ENCODE assay signal across 1 fruit fly cellular context in the genomic region with DNA sequence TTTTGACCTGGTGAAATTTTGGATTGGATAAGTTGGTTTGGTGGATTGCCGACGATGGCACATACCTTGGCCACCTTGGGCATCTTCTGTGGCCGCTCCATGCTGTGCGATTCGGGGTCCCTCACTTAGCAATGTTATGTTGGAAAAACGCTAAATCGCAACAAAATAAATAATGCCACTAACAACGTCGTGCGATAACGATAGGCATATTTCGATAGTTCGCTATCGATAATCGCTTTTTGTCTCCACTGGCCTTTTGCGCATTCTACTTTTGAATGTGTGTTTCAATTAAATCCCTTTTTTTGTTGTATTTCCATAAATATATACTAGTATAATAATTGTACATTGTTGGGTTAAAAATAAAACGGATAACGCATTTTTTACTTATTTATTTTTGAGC.
TF ChIP-seq lines count a peak whose summit lies in the region.

TSS of gene crn (minus strand) at position 221 of the 400 bp plus-strand sequence.

TF ChIP-seq in whole organism, embryonic, 481 proteins besides CTCF, POLR2A, EP300 and RAD21 (continued from another document):
- TF ChIP-seq CG14860 (GFP tag; IDR thresholded peaks at IDR 0.05; lab: Robert Waterston, UW; ENCODE audit: partially characterized antibody) (peak; percentile 73), ewg (GFP tag; optimal IDR thresholded peaks at IDR 0.05; lab: Kevin White, UChicago) (no peak), PHDP (tag; optimal IDR thresholded peaks at IDR 0.05; lab: Kevin White, UChicago) (no peak), CG6791 (GFP tag; IDR thresholded peaks at IDR 0.05; lab: Robert Waterston, UW; ENCODE audit: partially characterized antibody) (peak; percentile 63; the same call in 1 of the 3 replicates), CG3281 (GFP tag; optimal IDR thresholded peaks at IDR 0.05; lab: Kevin White, UChicago) (no peak), CG32532 (GFP tag; IDR thresholded peaks at IDR 0.05; lab: Robert Waterston, UW) (no peak), Six4 (GFP tag; optimal IDR thresholded peaks at IDR 0.05; lab: Kevin White, UChicago) (no peak), CG3995 (GFP tag; optimal IDR thresholded peaks at IDR 0.05; lab: Kevin White, UChicago) (peak; percentile 10), CG7357 (GFP tag; IDR thresholded peaks at IDR 0.05; lab: Robert Waterston, UW) (peak; percentile 83), amos (GFP tag; IDR thresholded peaks at IDR 0.05; lab: Robert Waterston, UW; ENCODE audit: partially characterized antibody) (peak; percentile 62; the same call in 1 of the 2 replicates), twi (tag; optimal IDR thresholded peaks at IDR 0.05; lab: Kevin White, UChicago) (no peak), MESR4 (GFP tag; optimal IDR thresholded peaks at IDR 0.05; lab: Kevin White, UChicago) (peak; percentile 47), lov (optimal IDR thresholded peaks at IDR 0.05; lab: Kevin White, UChicago) (no peak), lov (GFP tag; IDR thresholded peaks at IDR 0.05; lab: Robert Waterston, UW) (no peak), CG9797 (GFP tag; optimal IDR thresholded peaks at IDR 0.05; lab: Kevin White, UChicago) (no peak), CrebB (tag; optimal IDR thresholded peaks at IDR 0.05; lab: Kevin White, UChicago) (no peak), CG30431 (GFP tag; optimal IDR thresholded peaks at IDR 0.05; lab: Kevin White, UChicago) (no peak), grn (GFP tag; optimal IDR thresholded peaks at IDR 0.05; lab: Kevin White, UChicago) (no peak), Ets65A (GFP tag; lab: Kevin White, UChicago) (no peak), sqz (GFP tag; optimal IDR thresholded peaks at IDR 0.05; lab: Kevin White, UChicago) (no peak), CG8765 (GFP tag; IDR thresholded peaks at IDR 0.05; lab: Robert Waterston, UW) (no peak), scrt (GFP tag; optimal IDR thresholded peaks at IDR 0.05; lab: Kevin White, UChicago) (no peak), zf30C (GFP tag; optimal IDR thresholded peaks at IDR 0.05; lab: Kevin White, UChicago) (no peak), Kr (GFP tag; optimal IDR thresholded peaks at IDR 0.05; lab: Kevin White, UChicago) (no peak), bowl (GFP tag; IDR thresholded peaks at IDR 0.05; lab: Robert Waterston, UW) (no peak), CG6272 (GFP tag; IDR thresholded peaks at IDR 0.05; lab: Robert Waterston, UW) (no peak), eyg (GFP tag; optimal IDR thresholded peaks at IDR 0.05; lab: Kevin White, UChicago) (no peak), CG1832 (GFP tag; optimal IDR thresholded peaks at IDR 0.05; lab: Kevin White, UChicago) (no peak), gsb (GFP tag; IDR thresholded peaks at IDR 0.05; lab: Robert Waterston, UW) (no peak), Mes4 (GFP tag; optimal IDR thresholded peaks at IDR 0.05; lab: Kevin White, UChicago) (no peak), CG14710 (tag; optimal IDR thresholded peaks at IDR 0.05; lab: Kevin White, UChicago) (peak; percentile 6), usp (GFP tag; optimal IDR thresholded peaks at IDR 0.05; lab: Kevin White, UChicago) (no peak), bbx (GFP tag; IDR thresholded peaks at IDR 0.05; lab: Robert Waterston, UW; ENCODE audit: partially characterized antibody) (peak; percentile 68), Fer1 (GFP tag; optimal IDR thresholded peaks at IDR 0.05; lab: Kevin White, UChicago) (no peak), sna (GFP tag; IDR thresholded peaks at IDR 0.05; lab: Robert Waterston, UW; ENCODE audit: partially characterized antibody) (0 out of 2 replicates have a peak, but pooled peaks have one; percentile 61), kay (GFP tag; optimal IDR thresholded peaks at IDR 0.05; lab: Kevin White, UChicago) (no peak), CG11398 (GFP tag; optimal IDR thresholded peaks at IDR 0.05; lab: Kevin White, UChicago) (no peak), Dek (tag; optimal IDR thresholded peaks at IDR 0.05; lab: Kevin White, UChicago) (no peak), lab (GFP tag; optimal IDR thresholded peaks at IDR 0.05; lab: Kevin White, UChicago) (no peak), C15 (GFP tag; IDR thresholded peaks at IDR 0.05; lab: Robert Waterston, UW) (no peak), gsb-n (tag; optimal IDR thresholded peaks at IDR 0.05; lab: Kevin White, UChicago) (no peak), Bgb (GFP tag; IDR thresholded peaks at IDR 0.05; lab: Robert Waterston, UW; ENCODE audit: partially characterized antibody) (peak; percentile 58), CG3838 (GFP tag; optimal IDR thresholded peaks at IDR 0.05; lab: Kevin White, UChicago) (no peak), CG7928 (GFP tag; optimal IDR thresholded peaks at IDR 0.05; lab: Kevin White, UChicago) (no peak), CG9817 (tag; optimal IDR thresholded peaks at IDR 0.05; lab: Kevin White, UChicago) (no peak), CG10462 (GFP tag; optimal IDR thresholded peaks at IDR 0.05; lab: Kevin White, UChicago) (no peak), zfh2 (GFP tag; optimal IDR thresholded peaks at IDR 0.05; lab: Kevin White, UChicago) (no peak), hth (optimal IDR thresholded peaks at IDR 0.05; lab: Kevin White, UChicago) (no peak), wdn (GFP tag; IDR thresholded peaks at IDR 0.05; lab: Robert Waterston, UW) (no peak), H2.0 (GFP tag; IDR thresholded peaks at IDR 0.05; lab: Robert Waterston, UW) (no peak), CG11504 (tag; optimal IDR thresholded peaks at IDR 0.05; lab: Kevin White, UChicago) (no peak), CG15696 (tag; optimal IDR thresholded peaks at IDR 0.05; lab: Kevin White, UChicago) (no peak), dysf (GFP tag; IDR thresholded peaks at IDR 0.05; lab: Robert Waterston, UW) (no peak), CG10321 (GFP tag; IDR thresholded peaks at IDR 0.05; lab: Robert Waterston, UW) (no peak), Eip74EF (GFP tag; optimal IDR thresholded peaks at IDR 0.05; lab: Kevin White, UChicago) (no peak), CG15601 (tag; optimal IDR thresholded peaks at IDR 0.05; lab: Kevin White, UChicago) (no peak), ttk (GFP tag; IDR thresholded peaks at IDR 0.05; lab: Robert Waterston, UW) (no peak), pnt (GFP tag; optimal IDR thresholded peaks at IDR 0.05; lab: Kevin White, UChicago) (no peak), CG11093 (GFP tag; IDR thresholded peaks at IDR 0.05; lab: Robert Waterston, UW) (no peak), CG6689 (GFP tag; IDR thresholded peaks at IDR 0.05; lab: Robert Waterston, UW) (no peak), sens (GFP tag; lab: Kevin White, UChicago) (no peak), CG6854 (GFP tag; optimal IDR thresholded peaks at IDR 0.05; lab: Kevin White, UChicago) (no peak), CG11560 (tag; IDR thresholded peaks at IDR 0.05; lab: Robert Waterston, UW) (no peak), ara (GFP tag; IDR thresholded peaks at IDR 0.05; lab: Robert Waterston, UW) (no peak), knrl (GFP tag; IDR thresholded peaks at IDR 0.05; lab: Robert Waterston, UW; ENCODE audit: partially characterized antibody) (peak; percentile 46; the same call in 1 of the 3 replicates), dan (GFP tag; IDR thresholded peaks at IDR 0.05; lab: Robert Waterston, UW) (no peak), wor (GFP tag; IDR thresholded peaks at IDR 0.05; lab: Robert Waterston, UW) (no peak), Med (GFP tag; lab: Kevin White, UChicago) (peak; percentile 17), Ravus (GFP tag; IDR thresholded peaks at IDR 0.05; lab: Robert Waterston, UW) (no peak), ranshi (GFP tag; IDR thresholded peaks at IDR 0.05; lab: Robert Waterston, UW) (no peak), hbn (GFP tag; IDR thresholded peaks at IDR 0.05; lab: Robert Waterston, UW; ENCODE audit: partially characterized antibody) (peak; percentile 49; the same call in 1 of the 2 replicates), CG16863 (GFP tag; optimal IDR thresholded peaks at IDR 0.05; lab: Kevin White, UChicago) (no peak), Sry-δ (GFP tag; optimal IDR thresholded peaks at IDR 0.05; lab: Kevin White, UChicago) (peak; percentile 28), MTF-1 (GFP tag; optimal IDR thresholded peaks at IDR 0.05; lab: Kevin White, UChicago; ENCODE audit: borderline replicate concordance) (no peak), ken (GFP tag; IDR thresholded peaks at IDR 0.05; lab: Robert Waterston, UW) (no peak), CG10147 (GFP tag; optimal IDR thresholded peaks at IDR 0.05; lab: Kevin White, UChicago) (no peak), E2f2 (GFP tag; IDR thresholded peaks at IDR 0.05; lab: Robert Waterston, UW) (peak; percentile 34; the same call in 1 of the 2 replicates), fu2 (GFP tag; optimal IDR thresholded peaks at IDR 0.05; lab: Kevin White, UChicago) (no peak), CG31224 (GFP tag; IDR thresholded peaks at IDR 0.05; lab: Robert Waterston, UW) (no peak), Deaf1 (tag; optimal IDR thresholded peaks at IDR 0.05; lab: Kevin White, UChicago) (no peak), NC2β (GFP tag; optimal IDR thresholded peaks at IDR 0.05; lab: Kevin White, UChicago) (no peak), CG8290 (GFP tag; optimal IDR thresholded peaks at IDR 0.05; lab: Kevin White, UChicago) (no peak), CG8290 (tag; optimal IDR thresholded peaks at IDR 0.05; lab: Kevin White, UChicago) (no peak), ap (GFP tag; IDR thresholded peaks at IDR 0.05; lab: Robert Waterston, UW) (no peak), CG17186 (GFP tag; optimal IDR thresholded peaks at IDR 0.05; lab: Kevin White, UChicago) (peak; percentile 22), Gsc (GFP tag; IDR thresholded peaks at IDR 0.05; lab: Robert Waterston, UW) (no peak), CG8089 (GFP tag; optimal IDR thresholded peaks at IDR 0.05; lab: Kevin White, UChicago) (no peak), CG11695 (GFP tag; IDR thresholded peaks at IDR 0.05; lab: Robert Waterston, UW) (no peak), CG17359 (tag; optimal IDR thresholded peaks at IDR 0.05; lab: Kevin White, UChicago) (no peak), unc-4 (GFP tag; IDR thresholded peaks at IDR 0.05; lab: Robert Waterston, UW; ENCODE audit: partially characterized antibody) (peak; percentile 53; the same call in 1 of the 2 replicates), CG18619 (GFP tag; optimal IDR thresholded peaks at IDR 0.05; lab: Kevin White, UChicago) (no peak), zfh1 (GFP tag; IDR thresholded peaks at IDR 0.05; lab: Robert Waterston, UW) (no peak), Dp (GFP tag; optimal IDR thresholded peaks at IDR 0.05; lab: Kevin White, UChicago) (peak; percentile 28), ato (GFP tag; IDR thresholded peaks at IDR 0.05; lab: Robert Waterston, UW; ENCODE audit: partially characterized antibody) (peak; percentile 74), ftz-f1 (GFP tag; optimal IDR thresholded peaks at IDR 0.05; lab: Kevin White, UChicago) (no peak), CG6765 (GFP tag; optimal IDR thresholded peaks at IDR 0.05; lab: Kevin White, UChicago) (no peak), Poxn (GFP tag; IDR thresholded peaks at IDR 0.05; lab: Robert Waterston, UW) (no peak), CG16815 (GFP tag; optimal IDR thresholded peaks at IDR 0.05; lab: Kevin White, UChicago) (no peak), Ets97D (GFP tag; optimal IDR thresholded peaks at IDR 0.05; lab: Kevin White, UChicago) (no peak), danr (GFP tag; IDR thresholded peaks at IDR 0.05; lab: Robert Waterston, UW) (no peak), CG4617 (GFP tag; optimal IDR thresholded peaks at IDR 0.05; lab: Kevin White, UChicago; ENCODE audit: borderline replicate concordance) (peak; percentile 44), kah (GFP tag; optimal IDR thresholded peaks at IDR 0.05; lab: Kevin White, UChicago) (no peak), HLH54F (GFP tag; optimal IDR thresholded peaks at IDR 0.05; lab: Kevin White, UChicago) (no peak), CG6254 (GFP tag; optimal IDR thresholded peaks at IDR 0.05; lab: Kevin White, UChicago) (no peak), trem (tag; optimal IDR thresholded peaks at IDR 0.05; lab: Kevin White, UChicago) (peak; percentile 17), vnd (GFP tag; IDR thresholded peaks at IDR 0.05; lab: Robert Waterston, UW; ENCODE audit: partially characterized antibody) (peak; percentile 58; the same call in 2 of the 3 replicates), Neu2 (GFP tag; optimal IDR thresholded peaks at IDR 0.05; lab: Kevin White, UChicago; ENCODE audit: borderline replicate concordance) (no peak), Mrtf (GFP tag; IDR thresholded peaks at IDR 0.05; lab: Robert Waterston, UW) (no peak), Oaz (GFP tag; IDR thresholded peaks at IDR 0.05; lab: Robert Waterston, UW) (no peak), croc (GFP tag; conservative IDR thresholded peaks at IDR 0.05; lab: Robert Waterston, UW) (no peak), CG34224 (GFP tag; IDR thresholded peaks at IDR 0.05; lab: Robert Waterston, UW; ENCODE audit: partially characterized antibody) (peak; percentile 77), Hsf (GFP tag; optimal IDR thresholded peaks at IDR 0.05; lab: Kevin White, UChicago) (no peak), slp2 (GFP tag; optimal IDR thresholded peaks at IDR 0.05; lab: Kevin White, UChicago) (no peak), CG13424 (tag; optimal IDR thresholded peaks at IDR 0.05; lab: Kevin White, UChicago) (no peak), CG1603 (tag; optimal IDR thresholded peaks at IDR 0.05; lab: Kevin White, UChicago) (no peak), HmgD (GFP tag; optimal IDR thresholded peaks at IDR 0.05; lab: Kevin White, UChicago) (no peak), ro (GFP tag; IDR thresholded peaks at IDR 0.05; lab: Robert Waterston, UW) (no peak), Doc3 (GFP tag; IDR thresholded peaks at IDR 0.05; lab: Robert Waterston, UW; ENCODE audit: partially characterized antibody) (peak; percentile 57), CG1602 (GFP tag; optimal IDR thresholded peaks at IDR 0.05; lab: Kevin White, UChicago) (no peak), Atf-2 (GFP tag; optimal IDR thresholded peaks at IDR 0.05; lab: Kevin White, UChicago) (no peak), crol (GFP tag; IDR thresholded peaks at IDR 0.05; lab: Robert Waterston, UW) (no peak), slbo (GFP tag; IDR thresholded peaks at IDR 0.05; lab: Robert Waterston, UW) (no peak)
